Worm (Caenorhabditis elegans): ENCODE data around the gene gck-2.

DNA sequence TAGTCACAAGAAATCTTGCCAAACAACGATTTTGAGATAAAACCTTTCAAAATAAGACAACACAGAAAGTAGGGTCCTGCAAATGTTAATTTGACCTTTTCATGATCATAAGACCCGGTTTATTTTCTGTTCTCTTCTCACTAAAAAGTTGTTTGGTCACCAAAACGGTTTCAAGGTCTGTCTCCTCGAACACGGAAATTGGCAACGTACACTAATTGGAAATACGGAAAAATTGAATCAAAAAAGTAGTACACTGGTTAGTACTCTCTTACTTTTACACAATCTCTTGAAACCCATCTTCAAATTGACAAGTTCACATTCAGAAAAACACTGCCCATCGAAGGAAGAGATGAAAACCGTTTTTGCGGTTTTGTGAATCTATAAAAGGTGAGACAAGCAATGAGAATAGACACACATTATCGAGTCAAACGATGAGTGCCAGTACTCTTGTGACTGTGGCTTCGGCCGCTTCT is 38.3 kb upstream of the gck-2 start, which contains the start of gene col-142:
- no peak for TF ChIP-seq nhr-28 (tag; optimal IDR thresholded peaks at IDR 0.05)
- TF ChIP-seq jun-1 (tag; optimal IDR thresholded peaks at IDR 0.05): no peak
- TF ChIP-seq nhr-12 (tag; optimal IDR thresholded peaks at IDR 0.05): no peak
- no peak for TF ChIP-seq ama-1 (optimal IDR thresholded peaks at IDR 0.05)
- TF ChIP-seq R02D3.7 (tag; optimal IDR thresholded peaks at IDR 0.05): no peak
- no peak for TF ChIP-seq ceh-82 (tag; optimal IDR thresholded peaks at IDR 0.05)
- TF ChIP-seq ztf-4 (tag; optimal IDR thresholded peaks at IDR 0.05): no peak
- TF ChIP-seq ztf-11 (tag; optimal IDR thresholded peaks at IDR 0.05): no peak
- TF ChIP-seq lin-39 (tag; optimal IDR thresholded peaks at IDR 0.05): no peak
- no peak for TF ChIP-seq unc-62 (GFP tag; optimal IDR thresholded peaks at IDR 0.05)
- TF ChIP-seq zag-1 (tag; optimal IDR thresholded peaks at IDR 0.05): no peak
- no peak for TF ChIP-seq egl-5 (tag; optimal IDR thresholded peaks at IDR 0.05)
- no peak for TF ChIP-seq pha-4 (tag; optimal IDR thresholded peaks at IDR 0.05)
- no peak for TF ChIP-seq sea-2 (GFP tag; optimal IDR thresholded peaks at IDR 0.05)
